Worm (Caenorhabditis elegans): ENCODE measurements around the gene C08F1.12.
"Not testable (repeated sequence)": the region's sequence is repeated elsewhere in the genome, so short reads cannot be mapped to it uniquely, and the experiment has no call there.

Gene C08F1.12

DNA sequence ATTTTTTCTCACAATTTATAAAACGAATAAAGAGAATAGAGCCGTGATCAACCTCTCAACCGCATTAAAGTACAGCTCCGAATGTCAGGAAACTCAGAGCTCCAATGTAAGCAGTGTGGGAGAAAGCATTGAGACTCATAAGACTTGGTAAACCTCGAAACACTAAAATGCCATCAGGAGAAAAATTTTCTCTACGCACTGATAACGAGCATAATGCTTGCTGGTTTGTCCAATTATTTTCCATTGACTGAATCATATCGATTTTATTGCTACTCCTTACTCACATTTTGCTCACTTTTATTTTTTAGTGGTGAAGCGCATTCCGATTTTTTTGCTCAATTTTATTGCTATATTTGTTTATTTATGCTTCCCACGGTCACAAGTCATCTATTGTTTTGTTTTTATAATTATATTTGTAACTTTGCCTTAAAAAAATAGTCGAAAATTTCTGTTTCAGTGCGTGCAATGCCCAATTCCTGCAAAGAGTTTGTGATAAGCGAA lies 24.0 kb upstream of the C08F1.12 start, which contains the start of gene math-40:
Gene math-40, plus strand, starts transcription at position 451 of the 501 bp plus-strand sequence.
- TF ChIP-seq elt-1 (tag; optimal IDR thresholded peaks at IDR 0.05; ENCODE audit: borderline replicate concordance, insufficient read depth), result no peak
- no peak for TF ChIP-seq nhr-28 (tag; optimal IDR thresholded peaks at IDR 0.05)
- TF ChIP-seq pha-4 (tag; optimal IDR thresholded peaks at IDR 0.05), result no peak
- TF ChIP-seq drap-1 (GFP tag; optimal IDR thresholded peaks at IDR 0.05), result no peak
- TF ChIP-seq lsy-2 (tag; optimal IDR thresholded peaks at IDR 0.05), result no peak
- TF ChIP-seq ham-2 (GFP tag; optimal IDR thresholded peaks at IDR 0.05), result no peak
- no peak for TF ChIP-seq M03D4.4 (tag; optimal IDR thresholded peaks at IDR 0.05)
- no peak for TF ChIP-seq snpc-4 (tag; optimal IDR thresholded peaks at IDR 0.05)

- TF ChIP-seq ham-2 (GFP tag; optimal IDR thresholded peaks at IDR 0.05); ztf-11 (tag; optimal IDR thresholded peaks at IDR 0.05); blmp-1 (tag; optimal IDR thresholded peaks at IDR 0.05): not testable (repeated sequence)
Observed at ce11 chrII:1824329-1824728, 18.1 kb upstream of the C08F1.12 start, which contains the start of gene math-41. Gene math-41, plus strand, starts transcription at chrII:1824629.

DNA sequence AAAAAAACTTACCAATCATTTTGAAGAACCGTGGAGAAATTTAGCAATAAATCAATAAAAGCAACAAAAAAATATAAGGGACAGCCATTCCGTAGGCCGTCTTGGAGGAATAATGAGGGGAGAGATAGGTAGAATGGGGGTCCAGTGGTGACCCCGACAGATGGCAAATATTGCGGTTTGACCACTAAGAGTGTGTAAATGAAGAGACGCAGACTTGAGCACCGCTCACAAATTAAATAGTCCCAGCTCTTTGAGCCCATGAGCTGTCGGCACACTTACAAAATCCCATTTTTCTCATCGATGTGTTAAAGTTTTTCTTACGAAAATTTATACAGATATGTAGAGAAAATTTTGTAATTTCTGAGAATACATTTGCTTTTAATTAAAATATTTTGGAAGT lies 14.5 kb upstream of the C08F1.12 start, which contains the start of gene fbxa-3:
Gene fbxa-3, minus strand, starts transcription at position 101 of the 400 bp plus-strand sequence.
- no peak for TF ChIP-seq lin-32 (GFP tag; optimal IDR thresholded peaks at IDR 0.05)
- peak; percentile 66 for TF ChIP-seq cnd-1 (tag; optimal IDR thresholded peaks at IDR 0.05)
- TF ChIP-seq mls-2 (tag; optimal IDR thresholded peaks at IDR 0.05), result no peak
- no peak for TF ChIP-seq nhr-2 (tag; optimal IDR thresholded peaks at IDR 0.05)
- TF ChIP-seq ces-1 (GFP tag; optimal IDR thresholded peaks at IDR 0.05), result peak; percentile 27
- no peak for TF ChIP-seq ztf-11 (tag; optimal IDR thresholded peaks at IDR 0.05)
- TF ChIP-seq hlh-1 (tag; optimal IDR thresholded peaks at IDR 0.05), result no peak

ce11 chrII:1819944-1820570 lies 13.8 kb upstream of the C08F1.12 start, which contains the start of gene fbxc-19:
Gene fbxc-19, plus strand, starts transcription at chrII:1820479.
- peak; percentile 12 for TF ChIP-seq mep-1 (tag; optimal IDR thresholded peaks at IDR 0.05)
- TF ChIP-seq hlh-1 (tag; optimal IDR thresholded peaks at IDR 0.05), result no peak
- no peak for TF ChIP-seq unc-120 (tag; optimal IDR thresholded peaks at IDR 0.05; ENCODE audit: poor library complexity, severe bottlenecking)
- peak; percentile 92 for TF ChIP-seq elt-1 (tag; optimal IDR thresholded peaks at IDR 0.05; ENCODE audit: borderline replicate concordance, insufficient read depth)
- no peak for TF ChIP-seq blmp-1 (tag; optimal IDR thresholded peaks at IDR 0.05)
- no peak for TF ChIP-seq nhr-2 (tag; optimal IDR thresholded peaks at IDR 0.05)
- TF ChIP-seq flh-1 (GFP tag; optimal IDR thresholded peaks at IDR 0.05), result no peak
- no peak for TF ChIP-seq unc-62 (GFP tag; optimal IDR thresholded peaks at IDR 0.05)
- peak; percentile 63 for TF ChIP-seq elt-3 (tag; optimal IDR thresholded peaks at IDR 0.05)
- TF ChIP-seq nhr-12 (tag; optimal IDR thresholded peaks at IDR 0.05), result no peak
- TF ChIP-seq bed-3 (GFP tag; optimal IDR thresholded peaks at IDR 0.05), result no peak
- TF ChIP-seq lin-32 (GFP tag; optimal IDR thresholded peaks at IDR 0.05), result no peak
- TF ChIP-seq nhr-237 (tag; optimal IDR thresholded peaks at IDR 0.05), result no peak
- no peak for TF ChIP-seq nhr-76 (tag; optimal IDR thresholded peaks at IDR 0.05)
- no peak for TF ChIP-seq unc-39 (tag; optimal IDR thresholded peaks at IDR 0.05)
- no peak for TF ChIP-seq ztf-11 (tag; optimal IDR thresholded peaks at IDR 0.05)
- TF ChIP-seq tbx-8 (GFP tag; optimal IDR thresholded peaks at IDR 0.05), result no peak
- no peak for TF ChIP-seq ceh-43 (GFP tag; optimal IDR thresholded peaks at IDR 0.05)
- TF ChIP-seq pha-4 (tag; optimal IDR thresholded peaks at IDR 0.05), result no peak
- TF ChIP-seq M03D4.4 (tag; optimal IDR thresholded peaks at IDR 0.05), result no peak
- no peak for TF ChIP-seq nhr-28 (tag; optimal IDR thresholded peaks at IDR 0.05)
- TF ChIP-seq sem-2 (GFP tag; optimal IDR thresholded peaks at IDR 0.05), result no peak
- no peak for TF ChIP-seq drap-1 (GFP tag; optimal IDR thresholded peaks at IDR 0.05)

DNA sequence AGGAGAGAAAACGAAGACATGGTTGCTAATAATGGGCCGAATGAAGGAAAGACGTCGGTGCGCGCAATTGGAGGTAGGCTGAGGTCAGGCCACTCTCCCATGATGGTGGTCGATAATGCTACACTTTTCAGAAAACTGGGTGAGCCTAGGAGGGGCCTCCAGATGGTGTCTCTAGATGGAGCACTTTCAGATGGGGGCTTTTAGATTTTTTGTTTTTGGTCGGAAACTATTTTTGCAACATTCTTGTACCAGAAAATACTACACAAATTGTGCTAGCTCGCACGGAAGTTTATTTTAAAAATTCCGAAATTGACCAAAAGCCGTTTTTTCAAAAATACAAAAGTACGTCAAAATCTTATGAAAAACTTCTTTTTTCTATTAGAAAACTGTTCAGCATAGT lies 12.0 kb upstream of the C08F1.12 start, which contains the start of gene fbxb-10:
Gene fbxb-10, minus strand, starts transcription at position 101 of the 400 bp plus-strand sequence.
- TF ChIP-seq snpc-4 (tag; optimal IDR thresholded peaks at IDR 0.05) (no peak), ces-1 (GFP tag; optimal IDR thresholded peaks at IDR 0.05) (no peak), unc-120 (tag; optimal IDR thresholded peaks at IDR 0.05; ENCODE audit: poor library complexity, severe bottlenecking) (no peak), nhr-28 (tag; optimal IDR thresholded peaks at IDR 0.05) (no peak), elt-1 (tag; optimal IDR thresholded peaks at IDR 0.05; ENCODE audit: borderline replicate concordance, insufficient read depth) (no peak), M03D4.4 (tag; optimal IDR thresholded peaks at IDR 0.05) (no peak), sem-2 (GFP tag; optimal IDR thresholded peaks at IDR 0.05) (no peak), ztf-11 (tag; optimal IDR thresholded peaks at IDR 0.05) (no peak), lsy-2 (tag; optimal IDR thresholded peaks at IDR 0.05) (no peak), nhr-2 (tag; optimal IDR thresholded peaks at IDR 0.05) (no peak), unc-39 (tag; optimal IDR thresholded peaks at IDR 0.05) (no peak), hlh-1 (tag; optimal IDR thresholded peaks at IDR 0.05) (no peak)

Measured in whole organism, mixed stage, embryonic.